Worm (Caenorhabditis elegans) whole organism, late embryonic: Measurements from ENCODE around the gene C47D12.4.

Experiments
- C38D4.7 ChIP-seq: fragments of 200-800 bp; sonication (Bioruptor generic); optimal IDR thresholded peaks from 2 replicates; lab custom pipeline; 2018; ENCODE audit warnings: mild to moderate bottlenecking, missing genetic modification characterization, moderate library complexity, missing compliant biosample characterization
- T23F11.4 ChIP-seq: fragments of 200-800 bp; sonication (Bioruptor generic); optimal IDR thresholded peaks from 2 replicates; lab custom pipeline; 2018; ENCODE audit warnings: mild to moderate bottlenecking, missing genetic modification characterization, missing compliant biosample characterization
- Y22D7AL.16 ChIP-seq: sonication (generic microtip); optimal IDR thresholded peaks from 2 replicates; lab custom pipeline; 2016; ENCODE audit warnings: missing genetic modification characterization, missing compliant biosample characterization
- ceh-14 ChIP-seq: sonication (generic microtip); optimal IDR thresholded peaks from 2 replicates; lab custom pipeline; 2016; ENCODE audit warnings: missing genotype, missing genetic modification characterization, missing compliant biosample characterization
- ceh-18 ChIP-seq: sonication (generic microtip); optimal IDR thresholded peaks from 2 replicates; lab custom pipeline; 2016; ENCODE audit warnings: missing genetic modification characterization, missing compliant biosample characterization
- ceh-19 ChIP-seq: fragments of 200-800 bp; sonication (Bioruptor generic); optimal IDR thresholded peaks from 2 replicates; lab custom pipeline; 2018; ENCODE audit warnings: mild to moderate bottlenecking, missing genetic modification characterization, missing compliant biosample characterization
- ceh-2 ChIP-seq: sonication (generic microtip); optimal IDR thresholded peaks from 2 replicates; lab custom pipeline; 2016; ENCODE audit warnings: missing genotype, missing genetic modification characterization, missing compliant biosample characterization
- ceh-24 ChIP-seq: sonication (generic microtip); optimal IDR thresholded peaks from 2 replicates; lab custom pipeline; 2016; ENCODE audit warnings: mild to moderate bottlenecking, missing genetic modification characterization, missing compliant biosample characterization
- ceh-30 ChIP-seq: fragments of 150-350 bp; optimal IDR thresholded peaks from 2 replicates; lab custom pipeline; 2014; ENCODE audit warnings: missing biosample characterization, missing genetic modification characterization
- ceh-45 ChIP-seq: fragments of 200-800 bp; sonication (Bioruptor generic); IDR thresholded peaks from 2 replicates; pipeline ENCODE4 v1.3.6; 2022; ENCODE audit warnings: missing genetic modification reagents, missing genetic modification characterization, missing compliant biosample characterization
- ceh-48 ChIP-seq: sonication (generic microtip); optimal IDR thresholded peaks from 2 replicates; lab custom pipeline; 2016; ENCODE audit warnings: missing genetic modification characterization, inconsistent platforms, missing compliant biosample characterization
- ceh-6 ChIP-seq: fragments of 200-800 bp; sonication (Bioruptor generic); optimal IDR thresholded peaks from 2 replicates; lab custom pipeline; 2018; ENCODE audit warnings: mild to moderate bottlenecking, missing genetic modification characterization, missing compliant biosample characterization
- ceh-9 ChIP-seq: sonication (generic microtip); optimal IDR thresholded peaks from 2 replicates; lab custom pipeline; 2016; ENCODE audit warnings: mild to moderate bottlenecking, missing genetic modification characterization, inconsistent platforms, missing compliant biosample characterization
- che-1 ChIP-seq: sonication (generic microtip); optimal IDR thresholded peaks from 2 replicates; lab custom pipeline; 2016; ENCODE audit warnings: mild to moderate bottlenecking, missing genetic modification characterization, missing compliant biosample characterization
- dmd-4 ChIP-seq: sonication (generic microtip); optimal IDR thresholded peaks from 2 replicates; lab custom pipeline; 2016; ENCODE audit warnings: borderline replicate concordance, missing genetic modification characterization, missing compliant biosample characterization
- dve-1 ChIP-seq: sonication (generic microtip); optimal IDR thresholded peaks from 2 replicates; lab custom pipeline; 2017; ENCODE audit warnings: antibody characterized with exemption, mild to moderate bottlenecking, missing genetic modification characterization, missing compliant biosample characterization
- elt-2 ChIP-seq: sonication (generic microtip); optimal IDR thresholded peaks from 2 replicates; lab custom pipeline; 2016; ENCODE audit warnings: missing genetic modification reagents, missing genetic modification characterization, missing compliant biosample characterization
- ets-4 ChIP-seq: sonication (generic microtip); optimal IDR thresholded peaks from 2 replicates; lab custom pipeline; 2016; ENCODE audit warnings: missing genetic modification characterization, missing compliant biosample characterization
- fax-1 ChIP-seq: sonication (generic microtip); optimal IDR thresholded peaks from 2 replicates; lab custom pipeline; 2016; ENCODE audit warnings: missing genotype, missing genetic modification characterization, missing compliant biosample characterization
- hlh-13 ChIP-seq: fragments of 200-800 bp; sonication (Bioruptor generic); optimal IDR thresholded peaks from 2 replicates; lab custom pipeline; 2018; ENCODE audit warnings: mild to moderate bottlenecking, missing genetic modification characterization, missing compliant biosample characterization
- nfya-1 ChIP-seq: sonication (generic microtip); optimal IDR thresholded peaks from 2 replicates; lab custom pipeline; 2017; ENCODE audit warnings: missing genetic modification characterization, mild to moderate bottlenecking, missing compliant biosample characterization, antibody characterized with exemption, moderate library complexity
- nhr-232 ChIP-seq: sonication (generic microtip); optimal IDR thresholded peaks from 2 replicates; lab custom pipeline; 2016; ENCODE audit warnings: missing genetic modification characterization, missing compliant biosample characterization
- npax-4 ChIP-seq: sonication (generic microtip); optimal IDR thresholded peaks from 2 replicates; lab custom pipeline; 2016; ENCODE audit warnings: missing genetic modification characterization, missing compliant biosample characterization
- odd-2 ChIP-seq: sonication (generic microtip); optimal IDR thresholded peaks from 2 replicates; lab custom pipeline; 2017; ENCODE audit warnings: antibody characterized with exemption, mild to moderate bottlenecking, missing genetic modification characterization, missing compliant biosample characterization
- pat-9 ChIP-seq: fragments of 200-800 bp; sonication (Bioruptor generic); optimal IDR thresholded peaks from 2 replicates; lab custom pipeline; 2018; ENCODE audit warnings: mild to moderate bottlenecking, missing genetic modification characterization, moderate library complexity, missing compliant biosample characterization
- pax-1 ChIP-seq: fragments of 150-350 bp; optimal IDR thresholded peaks from 2 replicates; lab custom pipeline; 2014; ENCODE audit warnings: missing biosample characterization, missing genetic modification characterization
- pha-2 ChIP-seq: sonication (generic microtip); optimal IDR thresholded peaks from 2 replicates; lab custom pipeline; 2017; ENCODE audit warnings: mild to moderate bottlenecking, missing genetic modification characterization, missing compliant biosample characterization
- pha-4 ChIP-seq: fragments of 150-350 bp; optimal IDR thresholded peaks from 2 replicates; lab custom pipeline; 2018; ENCODE audit warnings: missing biosample characterization, missing genetic modification reagents, missing genetic modification characterization
- sdc-2 ChIP-seq: sonication (generic microtip); optimal IDR thresholded peaks from 2 replicates; lab custom pipeline; 2016; ENCODE audit warnings: missing genotype, missing genetic modification characterization, missing compliant biosample characterization
- tbx-2 ChIP-seq: sonication (generic microtip); optimal IDR thresholded peaks from 2 replicates; lab custom pipeline; 2016; ENCODE audit warnings: missing genetic modification characterization, missing compliant biosample characterization
- ttx-3 ChIP-seq: sonication (generic microtip); optimal IDR thresholded peaks from 2 replicates; lab custom pipeline; 2016; ENCODE audit warnings: missing genetic modification reagents, missing genetic modification characterization, missing compliant biosample characterization
- unc-3 ChIP-seq, 2 experiments: fragments of 200-800 bp in 1 of 2; sonication (Bioruptor generic) in 1 of 2; sonication (generic microtip) in 1 of 2; conservative IDR thresholded peaks in 1 of 2; optimal IDR thresholded peaks in 1 of 2; 2 replicates each; pipeline versions ENCODE4 v1.3.6 to Lab custom; 2016 to 2022; ENCODE audit warnings: missing compliant biosample characterization in 2 of 2, missing genetic modification characterization in 2 of 2, missing genetic modification reagents in 1 of 2
- unc-42 ChIP-seq: sonication (generic microtip); optimal IDR thresholded peaks from 2 replicates; lab custom pipeline; 2016; ENCODE audit warnings: missing genotype, missing genetic modification characterization, missing compliant biosample characterization
- unc-55 ChIP-seq: sonication (generic microtip); optimal IDR thresholded peaks from 2 replicates; lab custom pipeline; 2017; ENCODE audit warnings: missing biosample characterization, missing genetic modification reagents, missing genetic modification characterization
- unc-86 ChIP-seq: sonication (generic microtip); optimal IDR thresholded peaks from 2 replicates; lab custom pipeline; 2016; ENCODE audit warnings: missing genetic modification characterization, missing compliant biosample characterization
- zip-5 ChIP-seq: sonication (generic microtip); optimal IDR thresholded peaks from 2 replicates; lab custom pipeline; 2016; ENCODE audit warnings: missing genetic modification characterization, missing compliant biosample characterization

C47D12.4 gene

DNA sequence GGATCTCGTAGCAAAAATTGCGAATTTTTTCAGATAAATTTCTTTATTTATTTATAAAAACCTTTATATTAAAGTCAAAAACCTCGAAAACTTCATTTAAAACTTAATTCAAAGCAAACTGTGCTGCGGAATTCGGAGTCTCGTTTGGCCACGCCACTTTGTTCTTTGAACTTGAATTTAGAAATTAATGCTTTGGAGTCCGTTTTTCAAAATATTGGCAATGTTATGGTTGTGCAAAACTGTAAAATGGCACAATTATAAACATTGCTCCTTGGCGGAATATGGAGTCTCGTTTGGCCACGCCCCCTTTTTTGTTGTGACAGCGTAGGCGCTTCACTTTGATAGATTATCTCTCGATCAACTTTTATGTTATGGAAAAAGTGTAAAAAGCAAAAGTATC is 38.0 kb downstream of the C47D12.4 start:
- TF ChIP-seq dmd-4 (tag; lab: Kevin White, UChicago) = no peak
- no peak for TF ChIP-seq Y22D7AL.16
- TF ChIP-seq unc-42 (tag; lab: Kevin White, UChicago) = no peak
- TF ChIP-seq tbx-2 (tag; lab: Kevin White, UChicago) = no peak
- TF ChIP-seq dve-1 (tag; lab: Kevin White, UChicago) = no peak
- TF ChIP-seq ceh-6 = no peak
- no peak for TF ChIP-seq unc-55 (GFP tag; lab: Kevin White, UChicago)
- no peak for TF ChIP-seq sdc-2 (tag; lab: Kevin White, UChicago)
- no peak for TF ChIP-seq pha-2 (tag; lab: Kevin White, UChicago)
- TF ChIP-seq nhr-232 (tag; lab: Kevin White, UChicago) = no peak
- TF ChIP-seq pat-9 (tag; lab: Kevin White, UChicago) = no peak
- TF ChIP-seq zip-5 = no peak
- no peak for TF ChIP-seq nfya-1

- TF ChIP-seq elt-2 (no peak), odd-2 (no peak), ceh-18 (tag; lab: Kevin White, UChicago) (no peak)
Measured at ce11 chrII:11720102-11720501, 38.5 kb downstream of the C47D12.4 start, which contains the start of gene F13D12.3. TSS of gene F13D12.3 (plus strand) at chrII:11720402.

- TF ChIP-seq ceh-14 (tag; lab: Kevin White, UChicago) (no peak), ceh-48 (tag; lab: Kevin White, UChicago) (no peak), ceh-24 (tag; lab: Kevin White, UChicago) (no peak), ttx-3 (tag; lab: Kevin White, UChicago) (no peak), unc-3 (GFP tag; conservative IDR thresholded peaks at IDR 0.05; lab: Robert Waterston, UW) (no peak), unc-3 (tag; optimal IDR thresholded peaks at IDR 0.05; lab: Kevin White, UChicago) (no peak), ceh-45 (GFP tag; lab: Robert Waterston, UW) (no peak), ceh-30 (no peak), unc-86 (tag; lab: Kevin White, UChicago) (no peak), npax-4 (tag; lab: Kevin White, UChicago) (no peak), hlh-13 (no peak), pax-1 (tag; lab: Kevin White, UChicago) (no peak), pha-4 (no peak), che-1 (tag; lab: Kevin White, UChicago) (no peak), dmd-4 (tag; lab: Kevin White, UChicago) (no peak), nhr-232 (tag; lab: Kevin White, UChicago) (no peak), ceh-9 (tag; lab: Kevin White, UChicago) (no peak), ceh-2 (tag; lab: Kevin White, UChicago) (no peak)
Measured at ce11 chrII:11720819-11721218, 39.2 kb downstream of the C47D12.4 start.

- TF ChIP-seq C38D4.7 (GFP tag; lab: Kevin White, UChicago) = no peak
- TF ChIP-seq ets-4 (tag; lab: Kevin White, UChicago) = no peak
- no peak for TF ChIP-seq T23F11.4 (GFP tag; lab: Kevin White, UChicago)
- no peak for TF ChIP-seq ceh-19 (GFP tag; lab: Kevin White, UChicago)
- TF ChIP-seq fax-1 = no peak
- TF ChIP-seq ceh-45 (GFP tag; lab: Robert Waterston, UW) = no peak
Measured at ce11 chrII:11721604-11722003, 40.0 kb downstream of the C47D12.4 start.
